Worm (Caenorhabditis elegans) whole organism, young adult: ENCODE results near the gene ZK1290.11.

ENCODE experiments used
- F37B4.10 ChIP-seq: fragments of 200-800 bp; sonication (Bioruptor generic); IDR thresholded peaks from 2 replicates; pipeline ENCODE4 v1.3.6; 2022; ENCODE audit warnings: missing genetic modification characterization, missing compliant biosample characterization
- aptf-2 ChIP-seq: fragments of 200-800 bp; sonication (Bioruptor generic); conservative IDR thresholded peaks from 2 replicates; pipeline ENCODE4 v1.3.6; 2022; ENCODE audit warnings: missing genetic modification reagents, missing genetic modification characterization, missing compliant biosample characterization
- bed-1 ChIP-seq: fragments of 200-800 bp; sonication (Bioruptor generic); IDR thresholded peaks from 2 replicates; pipeline ENCODE4 v1.3.6; 2022; ENCODE audit warnings: missing genetic modification reagents, missing genetic modification characterization, missing compliant biosample characterization
- ceh-91 ChIP-seq: fragments of 200-800 bp; sonication (Bioruptor generic); IDR thresholded peaks from 2 replicates; pipeline ENCODE4 v1.3.6; 2022; ENCODE audit warnings: missing genetic modification reagents, missing genetic modification characterization, missing compliant biosample characterization
- egrh-3 ChIP-seq: fragments of 200-800 bp; sonication (Bioruptor generic); IDR thresholded peaks from 2 replicates; pipeline ENCODE4 v1.3.6; 2022; ENCODE audit warnings: missing genetic modification reagents, missing genetic modification characterization, missing compliant biosample characterization
- hlh-26 ChIP-seq: fragments of 200-800 bp; sonication (Bioruptor generic); conservative IDR thresholded peaks from 2 replicates; pipeline ENCODE4 v1.3.6; 2022; ENCODE audit warnings: missing genetic modification reagents, missing genetic modification characterization, missing compliant biosample characterization
- let-526 ChIP-seq: fragments of 200-800 bp; sonication (Bioruptor generic); IDR thresholded peaks from 2 replicates; pipeline ENCODE4 v1.3.6; 2022; ENCODE audit warnings: missing genetic modification reagents, missing genetic modification characterization, missing compliant biosample characterization
- nfya-1 ChIP-seq: sonication (generic microtip); optimal IDR thresholded peaks from 2 replicates; lab custom pipeline; 2017; ENCODE audit warnings: antibody characterized with exemption, missing compliant biosample characterization, missing genetic modification characterization, borderline replicate concordance; ENCODE audit not compliant: insufficient read depth
- unc-62 ChIP-seq: fragments of 150-350 bp; optimal IDR thresholded peaks from 2 replicates; lab custom pipeline; 2014; ENCODE audit warnings: missing biosample characterization, missing genetic modification reagents, missing genetic modification characterization

- TF ChIP-seq egrh-3 (GFP tag; lab: Robert Waterston, UW) (no peak), bed-1 (no peak), aptf-2 (GFP tag; lab: Robert Waterston, UW) (no peak), let-526 (GFP tag; lab: Robert Waterston, UW) (no peak), ceh-91 (GFP tag; lab: Robert Waterston, UW) (no peak), F37B4.10 (GFP tag; lab: Robert Waterston, UW) (no peak), hlh-26 (no peak), unc-62 (GFP tag; lab: Kevin White, UChicago) (no peak), nfya-1 (tag; lab: Kevin White, UChicago) (no peak)
These were observed 8.9 kb upstream of the ZK1290.11 start, which contains the start of gene F35D2.3 for ce11 chrII:7570305-7570704.
